Worm (Caenorhabditis elegans) whole organism, L4/young adult: ENCODE measurements around the gene H37A05.4.

Experiments used
- dao-5 ChIP-seq: sonication (generic microtip); optimal IDR thresholded peaks from 2 replicates; lab custom pipeline; 2016; ENCODE audit warnings: missing genotype, missing genetic modification characterization, moderate library complexity, missing compliant biosample characterization
- him-1 ChIP-seq: sonication (generic microtip); optimal IDR thresholded peaks from 2 replicates; lab custom pipeline; 2016; ENCODE audit warnings: missing genotype, missing genetic modification reagents, missing genetic modification characterization, missing compliant biosample characterization

DNA sequence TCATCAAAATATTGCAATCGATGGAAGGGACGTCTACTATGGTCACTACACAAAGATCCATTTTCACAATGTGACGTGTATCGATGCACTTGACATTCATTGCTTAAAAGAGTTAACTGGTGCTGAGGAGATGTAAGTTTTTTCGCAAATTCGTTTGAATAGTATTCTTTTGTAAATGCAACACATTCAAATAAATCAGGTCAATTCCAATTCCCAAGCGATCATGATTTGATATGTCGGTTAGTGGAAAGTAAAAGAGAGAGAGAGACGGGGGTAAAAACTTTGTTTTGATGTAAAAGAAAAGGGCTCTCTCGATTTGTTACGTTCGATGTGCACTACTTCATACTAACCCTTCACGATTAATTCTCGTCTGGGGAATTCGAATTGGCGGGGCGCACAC is 40.7 kb upstream of the H37A05.4 start:
- TF ChIP-seq him-1 (tag; lab: Kevin White, UChicago) (no peak), dao-5 (no peak)
